Fruit fly (Drosophila melanogaster) S2 (cell line): ENCODE measurements around the gene CG7483.

Experiments
- CG8478 ChIP-seq: fragments of >200 bp; optimal IDR thresholded peaks from 2 replicates; lab custom pipeline; 2018
- CTCF ChIP-seq, 2 experiments: fragments of >200 bp; optimal IDR thresholded peaks; 2 replicates each; lab custom pipeline; 2018

DNA sequence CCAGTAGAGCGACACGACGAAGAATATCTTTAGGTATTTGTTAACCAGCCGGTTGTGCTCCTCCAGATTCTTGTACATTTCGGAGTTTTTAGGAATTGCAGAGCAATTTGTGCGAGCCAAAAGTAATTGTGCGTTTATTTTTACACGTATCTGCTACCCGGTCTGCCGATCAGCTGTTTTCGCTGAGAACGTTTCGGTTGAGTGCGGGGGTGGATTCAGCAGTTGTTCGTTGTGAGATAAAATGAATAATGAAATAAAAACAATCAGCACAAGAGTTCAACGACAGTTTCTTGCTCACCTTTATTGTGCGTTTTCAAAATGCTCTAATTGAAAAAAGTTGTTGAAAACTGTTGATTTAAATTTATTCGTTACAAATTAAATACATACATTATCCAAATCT is 9.2 kb upstream of the CG7483 start, which contains the start of gene nac:
- TF ChIP-seq CTCF (optimal IDR thresholded peaks at IDR 0.05; lab: Kevin White, UChicago): no peak
- no peak for TF ChIP-seq CG8478
